Fruit fly (Drosophila melanogaster) whole organism, pupa: ENCODE measurements around the gene cindr.

Experiments used
- CG17806 ChIP-seq: fragments of 200-800 bp; sonication (Bioruptor generic); optimal IDR thresholded peaks from 2 replicates; lab custom pipeline; 2018; ENCODE audit warnings: missing biosample characterization, mild to moderate bottlenecking, missing genetic modification characterization, moderate library complexity
- CG4496 ChIP-seq: fragments of 200-800 bp; sonication (Bioruptor generic); IDR thresholded peaks from 3 replicates; pipeline ENCODE4 v1.3.6; 2022; ENCODE audit warnings: missing biosample characterization, missing genetic modification characterization
- CG9948 ChIP-seq: fragments of 200-800 bp; sonication (Bioruptor generic); optimal IDR thresholded peaks from 2 replicates; lab custom pipeline; 2018; ENCODE audit warnings: missing biosample characterization, mild to moderate bottlenecking, missing genetic modification characterization, moderate library complexity
- Ets98B ChIP-seq: fragments of 200-800 bp; sonication (Bioruptor generic); IDR thresholded peaks from 2 replicates; pipeline ENCODE4 v1.3.6; 2022; ENCODE audit warnings: missing biosample characterization, missing genetic modification characterization
- Pif1A ChIP-seq: fragments of 200-800 bp; sonication (Bioruptor generic); optimal IDR thresholded peaks from 3 replicates; lab custom pipeline; 2016; ENCODE audit warnings: missing biosample characterization, missing genetic modification characterization
- Pif1B ChIP-seq: fragments of 200-800 bp; sonication (Bioruptor generic); optimal IDR thresholded peaks from 3 replicates; lab custom pipeline; 2016; ENCODE audit warnings: missing biosample characterization, missing genetic modification characterization

dm6 chr3R:30812401-30813207 lies 4.2 kb downstream of the cindr start:
- TF ChIP-seq CG9948 (peak; percentile 5), Pif1A (GFP tag; lab: Kevin White, UChicago) (peak; percentile 13), CG4496 (no peak), CG17806 (tag; lab: Kevin White, UChicago) (no peak), Pif1B (no peak), Ets98B (peak; percentile 29; the same call in 1 of the 2 replicates)
